Worm (Caenorhabditis elegans) whole organism, late embryonic: ENCODE measurements around the gene col-14.

Source experiments
- ceh-22 ChIP-seq: sonication (generic microtip); optimal IDR thresholded peaks from 2 replicates; lab custom pipeline; 2017; ENCODE audit warnings: missing biosample characterization, missing genetic modification characterization
- ceh-6 ChIP-seq: fragments of 200-800 bp; sonication (Bioruptor generic); optimal IDR thresholded peaks from 2 replicates; lab custom pipeline; 2018; ENCODE audit warnings: mild to moderate bottlenecking, missing genetic modification characterization, missing compliant biosample characterization
- dve-1 ChIP-seq: sonication (generic microtip); optimal IDR thresholded peaks from 2 replicates; lab custom pipeline; 2017; ENCODE audit warnings: antibody characterized with exemption, mild to moderate bottlenecking, missing genetic modification characterization, missing compliant biosample characterization

DNA sequence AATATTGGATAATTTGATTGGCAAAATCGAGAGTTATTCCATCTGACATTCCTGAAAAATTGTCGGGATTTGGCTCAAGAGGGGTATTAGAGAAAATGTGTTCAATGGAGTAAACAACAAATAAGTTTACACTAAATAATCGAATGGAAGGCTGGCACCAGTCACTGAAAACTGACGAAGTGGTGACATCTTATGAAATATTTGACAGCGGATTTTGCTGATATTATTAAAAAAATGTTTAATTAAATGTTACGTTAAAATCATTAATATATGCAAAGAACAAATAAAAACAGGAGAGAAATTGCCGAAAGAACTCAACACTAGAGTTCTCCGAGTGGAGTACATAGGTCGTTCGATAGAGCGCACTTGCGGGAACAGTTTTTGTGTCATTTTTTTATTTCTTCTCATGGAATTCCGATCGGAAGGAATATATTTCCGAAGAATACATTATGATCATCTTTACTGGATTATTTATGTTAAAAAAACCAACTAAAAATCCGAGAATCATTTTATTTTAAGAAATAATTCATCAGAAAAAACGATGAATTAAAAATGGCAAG, 32.4 kb downstream of the col-14 start, which contains the start of gene tag-322:
- TF ChIP-seq ceh-6 (GFP tag; lab: Kevin White, UChicago): no peak
- no peak for TF ChIP-seq ceh-22 (tag; lab: Kevin White, UChicago)
- TF ChIP-seq dve-1 (tag; lab: Kevin White, UChicago): no peak
